Worm (Caenorhabditis elegans) whole organism, L3 larva: ENCODE measurements around the gene K02D10.1.

Experiments
- ZK546.5 ChIP-seq: sonication (generic microtip); optimal IDR thresholded peaks from 2 replicates; lab custom pipeline; 2017; ENCODE audit warnings: missing biosample characterization, missing genetic modification characterization
- ama-1 ChIP-seq: fragments of 150-350 bp; optimal IDR thresholded peaks from 2 replicates; lab custom pipeline; 2018
- ceh-82 ChIP-seq: fragments of 150-350 bp; optimal IDR thresholded peaks from 2 replicates; lab custom pipeline; 2014; ENCODE audit warnings: missing biosample characterization, missing genetic modification characterization
- elt-2 ChIP-seq: sonication (generic microtip); optimal IDR thresholded peaks from 2 replicates; lab custom pipeline; 2016; ENCODE audit warnings: missing genetic modification reagents, mild to moderate bottlenecking, missing genetic modification characterization, missing compliant biosample characterization
- lin-15B ChIP-seq: fragments of 150-350 bp; optimal IDR thresholded peaks from 2 replicates; lab custom pipeline; 2014; ENCODE audit warnings: missing biosample characterization, missing genetic modification characterization
- nhr-12 ChIP-seq: fragments of 150-350 bp; optimal IDR thresholded peaks from 2 replicates; lab custom pipeline; 2014; ENCODE audit warnings: missing biosample characterization, missing genetic modification characterization
- nhr-76 ChIP-seq: fragments of 150-350 bp; sonication (generic microtip); optimal IDR thresholded peaks from 5 replicates; lab custom pipeline; 2014; ENCODE audit warnings: missing biosample characterization, missing genetic modification characterization
- pha-4 ChIP-seq: fragments of 150-350 bp; optimal IDR thresholded peaks from 2 replicates; lab custom pipeline; 2014; ENCODE audit warnings: missing biosample characterization, missing genetic modification reagents, missing genetic modification characterization
- pqm-1 ChIP-seq: fragments of 150-350 bp; optimal IDR thresholded peaks from 2 replicates; lab custom pipeline; 2017; ENCODE audit warnings: missing biosample characterization, missing genetic modification characterization, inconsistent platforms
- skn-1 ChIP-seq: fragments of 150-350 bp; optimal IDR thresholded peaks from 2 replicates; lab custom pipeline; 2014; ENCODE audit warnings: missing biosample characterization, missing genetic modification characterization
- unc-62 ChIP-seq: fragments of 150-350 bp; sonication (generic microtip); optimal IDR thresholded peaks from 4 replicates; lab custom pipeline; 2014; ENCODE audit warnings: missing biosample characterization, missing genetic modification reagents, missing genetic modification characterization
- ztf-11 ChIP-seq: fragments of 150-350 bp; optimal IDR thresholded peaks from 2 replicates; lab custom pipeline; 2014; ENCODE audit warnings: missing biosample characterization, missing genetic modification characterization
- ztf-4 ChIP-seq: fragments of 150-350 bp; optimal IDR thresholded peaks from 2 replicates; lab custom pipeline; 2014; ENCODE audit warnings: missing biosample characterization, missing genetic modification characterization

ce11 chrIII:8772428-8773027, 3.2 kb downstream of the K02D10.1 start:
- TF ChIP-seq pqm-1 (tag; lab: Kevin White, UChicago), result no peak
- no peak for TF ChIP-seq unc-62 (GFP tag; lab: Kevin White, UChicago)
- TF ChIP-seq pha-4 (tag; lab: Kevin White, UChicago), result no peak
- TF ChIP-seq skn-1, result no peak
- no peak for TF ChIP-seq ama-1 (lab: Kevin White, UChicago)
- TF ChIP-seq nhr-76 (tag; lab: Kevin White, UChicago), result no peak
- TF ChIP-seq ceh-82, result no peak
- no peak for TF ChIP-seq ztf-4
- TF ChIP-seq lin-15B (tag; lab: Kevin White, UChicago), result no peak
- TF ChIP-seq ztf-11 (tag; lab: Kevin White, UChicago), result no peak
- peak; percentile 11 for TF ChIP-seq elt-2 (tag; lab: Kevin White, UChicago)
- no peak for TF ChIP-seq ZK546.5 (tag; lab: Kevin White, UChicago)
- TF ChIP-seq nhr-12, result no peak
